Fruit fly (Drosophila melanogaster) whole organism, adult: ENCODE measurements around the gene CG10338.
A peak's percentile ranks its signal among the peaks of the same experiment; 100 is the strongest.

Source experiments
- CG11617 ChIP-seq: fragments of 200-800 bp; sonication (Bioruptor generic); optimal IDR thresholded peaks from 2 replicates; lab custom pipeline; 2017; ENCODE audit warnings: mild to moderate bottlenecking, missing biosample characterization, missing genetic modification reagents, missing genetic modification characterization
- CG12768 ChIP-seq: fragments of 200-800 bp; sonication (Bioruptor generic); optimal IDR thresholded peaks from 2 replicates; lab custom pipeline; 2017; ENCODE audit warnings: missing biosample characterization, missing genetic modification characterization, mild to moderate bottlenecking, moderate library complexity, missing genetic modification reagents
- CG14711 ChIP-seq: fragments of 200-800 bp; sonication (Bioruptor generic); optimal IDR thresholded peaks from 2 replicates; lab custom pipeline; 2018; ENCODE audit warnings: missing biosample characterization, mild to moderate bottlenecking, missing genetic modification characterization, moderate library complexity
- CG1620 ChIP-seq: fragments of 200-800 bp; sonication (Bioruptor generic); optimal IDR thresholded peaks from 2 replicates; lab custom pipeline; 2016; ENCODE audit warnings: missing biosample characterization, missing genetic modification characterization
- CG33017 ChIP-seq: fragments of 200-800 bp; sonication (Bioruptor generic); optimal IDR thresholded peaks from 2 replicates; lab custom pipeline; 2018; ENCODE audit warnings: missing biosample characterization, mild to moderate bottlenecking, missing genetic modification characterization, moderate library complexity
- CG5204 ChIP-seq: fragments of 200-800 bp; sonication (Bioruptor generic); optimal IDR thresholded peaks from 2 replicates; lab custom pipeline; 2016; ENCODE audit warnings: missing biosample characterization, missing genetic modification characterization
- CG7045 ChIP-seq: fragments of 200-800 bp; sonication (Bioruptor generic); optimal IDR thresholded peaks from 2 replicates; lab custom pipeline; 2017; ENCODE audit warnings: missing biosample characterization, mild to moderate bottlenecking, missing genetic modification characterization
- CG7101 ChIP-seq: fragments of 200-800 bp; sonication (Bioruptor generic); optimal IDR thresholded peaks from 2 replicates; lab custom pipeline; 2018; ENCODE audit warnings: missing biosample characterization, mild to moderate bottlenecking, missing genetic modification characterization, moderate library complexity
- Clk ChIP-seq: fragments of 200-800 bp; sonication (Bioruptor generic); optimal IDR thresholded peaks from 2 replicates; lab custom pipeline; 2017; ENCODE audit warnings: missing biosample characterization, missing genetic modification characterization
- Crg-1 ChIP-seq: fragments of 200-800 bp; sonication (Bioruptor generic); optimal IDR thresholded peaks from 2 replicates; lab custom pipeline; 2016; ENCODE audit warnings: missing biosample characterization, missing genetic modification characterization
- Hr96 ChIP-seq: fragments of 200-800 bp; sonication (Bioruptor generic); optimal IDR thresholded peaks from 2 replicates; lab custom pipeline; 2016; ENCODE audit warnings: missing biosample characterization, missing genetic modification characterization
- Mnt ChIP-seq: fragments of 200-800 bp; sonication (Bioruptor generic); optimal IDR thresholded peaks from 2 replicates; lab custom pipeline; 2016; ENCODE audit warnings: missing biosample characterization, mild to moderate bottlenecking, missing genetic modification characterization
- bab1 ChIP-seq: fragments of 200-800 bp; sonication (Bioruptor generic); optimal IDR thresholded peaks from 3 replicates; lab custom pipeline; 2019; ENCODE audit warnings: missing biosample characterization, mild to moderate bottlenecking, missing genetic modification characterization, moderate library complexity
- cic ChIP-seq: fragments of 200-800 bp; sonication (Bioruptor generic); optimal IDR thresholded peaks from 2 replicates; lab custom pipeline; 2017; ENCODE audit warnings: missing biosample characterization, mild to moderate bottlenecking, missing genetic modification characterization, moderate library complexity
- cnc ChIP-seq, 2 experiments: fragments of >200 bp; optimal IDR thresholded peaks; 2 replicates each; lab custom pipeline; 2017
- kay ChIP-seq: fragments of 200-800 bp; sonication (Bioruptor generic); peaks from one replicate; lab custom pipeline; 2016; ENCODE audit warnings: missing biosample characterization, missing genetic modification characterization, borderline replicate concordance
- ovo ChIP-seq: fragments of 200-800 bp; sonication (Bioruptor generic); optimal IDR thresholded peaks from 2 replicates; lab custom pipeline; 2016; ENCODE audit warnings: missing biosample characterization, missing genetic modification characterization
- pad ChIP-seq: fragments of 200-800 bp; sonication (Bioruptor generic); optimal IDR thresholded peaks from 3 replicates; lab custom pipeline; 2017; ENCODE audit warnings: missing biosample characterization, missing genetic modification characterization, mild to moderate bottlenecking, moderate library complexity, missing genetic modification reagents
- tj ChIP-seq: fragments of 200-800 bp; sonication (Bioruptor generic); optimal IDR thresholded peaks from 3 replicates; lab custom pipeline; 2017; ENCODE audit warnings: missing biosample characterization, mild to moderate bottlenecking, missing genetic modification characterization, moderate library complexity
- toe ChIP-seq: fragments of 200-800 bp; sonication (Bioruptor generic); optimal IDR thresholded peaks from 2 replicates; lab custom pipeline; 2016; ENCODE audit warnings: missing biosample characterization, missing genetic modification characterization

The CG10338 gene

DNA sequence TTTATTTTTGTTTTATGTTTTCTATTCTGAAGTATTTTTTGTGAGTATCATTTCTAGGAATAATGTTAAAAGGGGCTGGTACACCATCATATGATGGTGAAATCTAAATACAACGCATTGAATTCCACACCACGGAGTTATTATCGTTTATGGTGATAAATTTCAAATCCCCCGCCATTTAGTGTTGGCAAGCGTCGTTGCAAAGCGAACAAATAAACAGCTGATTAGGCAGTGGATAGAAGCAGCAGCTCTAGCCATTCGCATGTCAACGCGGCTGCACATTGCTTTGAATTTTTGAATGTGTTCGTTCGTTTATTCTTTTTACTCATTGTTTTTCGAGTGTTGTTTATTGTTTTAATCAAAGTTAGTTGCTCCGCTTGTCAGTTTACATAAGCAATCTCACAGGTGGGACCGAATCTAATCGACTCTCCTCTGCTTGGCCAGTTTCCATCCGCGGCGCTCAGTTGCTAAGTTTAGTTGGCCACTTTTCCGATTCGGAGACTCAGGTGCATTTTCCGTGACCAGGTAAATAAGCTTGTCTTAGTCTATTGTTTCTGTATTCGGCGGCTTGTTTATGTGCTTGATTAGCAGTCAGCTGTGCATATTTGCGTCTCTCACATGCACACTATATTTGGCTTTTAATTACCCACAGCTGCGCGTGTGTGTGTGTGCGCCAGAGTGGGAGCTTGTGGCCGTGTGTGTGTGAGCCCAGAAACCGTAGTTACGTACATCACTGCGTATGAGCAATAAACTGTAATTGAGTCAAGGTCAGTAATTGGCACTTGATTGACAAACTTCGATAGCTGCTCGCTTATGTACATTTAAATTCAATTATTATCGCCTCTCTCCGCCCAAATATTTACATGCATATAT is 18.3 kb upstream of the CG10338 start, which contains the start of the genes Mst36Fa and CG31751:
Gene Mst36Fa (minus strand): TSS at position 51 of the 873 bp plus-strand sequence.
Gene CG31751 (plus strand): TSS at position 274 of the 873 bp plus-strand sequence.
- TF ChIP-seq CG11617 (GFP tag; lab: Kevin White, UChicago) (peak; percentile 80), CG7101 (tag; lab: Kevin White, UChicago) (peak; percentile 82), ovo (peak; percentile 3), toe (GFP tag; lab: Kevin White, UChicago) (peak; percentile 64), cic (GFP tag; lab: Kevin White, UChicago) (peak; percentile 95), CG5204 (GFP tag; lab: Kevin White, UChicago) (no peak), Mnt (GFP tag; lab: Kevin White, UChicago) (peak; percentile 73), Hr96 (GFP tag; lab: Kevin White, UChicago) (no peak), tj (peak; percentile 42), CG7045 (GFP tag; lab: Kevin White, UChicago) (peak; percentile 58), kay (GFP tag; lab: Kevin White, UChicago) (no peak), Clk (GFP tag; lab: Kevin White, UChicago) (peak; percentile 45), CG33017 (tag; lab: Kevin White, UChicago) (peak; percentile 72), pad (peak; percentile 70), bab1 (GFP tag; lab: Kevin White, UChicago) (peak; percentile 51), CG1620 (GFP tag; lab: Kevin White, UChicago) (peak; percentile 53), cnc (optimal IDR thresholded peaks at IDR 0.05; lab: Kevin White, UChicago) (no peak), CG12768 (GFP tag; lab: Kevin White, UChicago) (peak; percentile 85), CG14711 (tag; lab: Kevin White, UChicago) (peak; percentile 42), Crg-1 (peak; percentile 80)

dm6 chr2L:18677910-18678639 is 17.4 kb upstream of the CG10338 start:
- TF ChIP-seq CG7045 (GFP tag; lab: Kevin White, UChicago) (peak; percentile 54), CG7101 (tag; lab: Kevin White, UChicago) (peak; percentile 17), CG12768 (GFP tag; lab: Kevin White, UChicago) (peak; percentile 11), kay (GFP tag; lab: Kevin White, UChicago) (peak; percentile 4), Hr96 (GFP tag; lab: Kevin White, UChicago) (no peak), Mnt (GFP tag; lab: Kevin White, UChicago) (peak; percentile 10), CG14711 (tag; lab: Kevin White, UChicago) (no peak)

dm6 chr2L:18681903-18682302 is 13.6 kb upstream of the CG10338 start, which contains the start of gene tos:
TSS of gene tos (minus strand) at chr2L:18682075.
- TF ChIP-seq CG12768 (GFP tag; lab: Kevin White, UChicago) (no peak), Crg-1 (peak; percentile 12), CG33017 (tag; lab: Kevin White, UChicago) (no peak), bab1 (GFP tag; lab: Kevin White, UChicago) (peak; percentile 9), CG1620 (GFP tag; lab: Kevin White, UChicago) (peak; percentile 7), CG7101 (tag; lab: Kevin White, UChicago) (peak; percentile 33), kay (GFP tag; lab: Kevin White, UChicago) (peak; percentile 24)

dm6 chr2L:18687827-18688226 is 7.6 kb upstream of the CG10338 start:
- no peak for TF ChIP-seq CG14711 (tag; lab: Kevin White, UChicago)
- no peak for TF ChIP-seq CG11617 (GFP tag; lab: Kevin White, UChicago)
- no peak for TF ChIP-seq kay (GFP tag; lab: Kevin White, UChicago)
- TF ChIP-seq Crg-1 = no peak
- no peak for TF ChIP-seq CG1620 (GFP tag; lab: Kevin White, UChicago)
- no peak for TF ChIP-seq CG5204 (GFP tag; lab: Kevin White, UChicago)
- TF ChIP-seq Mnt (GFP tag; lab: Kevin White, UChicago) = no peak
- no peak for TF ChIP-seq pad
- no peak for TF ChIP-seq CG12768 (GFP tag; lab: Kevin White, UChicago)
- no peak for TF ChIP-seq CG7045 (GFP tag; lab: Kevin White, UChicago)
- no peak for TF ChIP-seq CG33017 (tag; lab: Kevin White, UChicago)
- TF ChIP-seq Hr96 (GFP tag; lab: Kevin White, UChicago) = no peak
- no peak for TF ChIP-seq Clk (GFP tag; lab: Kevin White, UChicago)
- TF ChIP-seq bab1 (GFP tag; lab: Kevin White, UChicago) = no peak
- no peak for TF ChIP-seq cic (GFP tag; lab: Kevin White, UChicago)
- no peak for TF ChIP-seq cnc (optimal IDR thresholded peaks at IDR 0.05; lab: Kevin White, UChicago)
- no peak for TF ChIP-seq ovo
- no peak for TF ChIP-seq CG7101 (tag; lab: Kevin White, UChicago)
- no peak for TF ChIP-seq toe (GFP tag; lab: Kevin White, UChicago)
- TF ChIP-seq tj = no peak

- no peak for TF ChIP-seq toe (GFP tag; lab: Kevin White, UChicago)
- TF ChIP-seq CG1620 (GFP tag; lab: Kevin White, UChicago) = peak; percentile 69
- TF ChIP-seq tj = peak; percentile 38
- TF ChIP-seq Mnt (GFP tag; lab: Kevin White, UChicago) = peak; percentile 27
Observed at dm6 chr2L:18688646-18689296, 6.7 kb upstream of the CG10338 start, which contains the start of gene msl-1. TSS of gene msl-1 (minus strand) at chr2L:18688800.
